Fruit fly (Drosophila melanogaster) whole organism, pupa: Measurements from ENCODE around the gene mab-21.

Source experiments
- CG10348 ChIP-seq: fragments of 200-800 bp; sonication (Bioruptor generic); IDR thresholded peaks from 2 replicates; pipeline ENCODE4 v1.3.6; 2022; ENCODE audit warnings: missing biosample characterization, missing genetic modification characterization
- CG12605 ChIP-seq: fragments of 200-800 bp; sonication (Bioruptor generic); IDR thresholded peaks from 2 replicates; pipeline ENCODE4 v1.3.6; 2022; ENCODE audit warnings: missing biosample characterization, missing genetic modification characterization
- CG13204 ChIP-seq: fragments of 200-800 bp; sonication (Bioruptor generic); optimal IDR thresholded peaks from 2 replicates; lab custom pipeline; 2018; ENCODE audit warnings: missing biosample characterization, mild to moderate bottlenecking, missing genetic modification characterization, moderate library complexity
- CG14655 ChIP-seq: fragments of 200-800 bp; sonication (Bioruptor generic); optimal IDR thresholded peaks from 3 replicates; lab custom pipeline; 2017; ENCODE audit warnings: mild to moderate bottlenecking, missing biosample characterization, missing genetic modification reagents, missing genetic modification characterization
- CG15710 ChIP-seq: fragments of 200-800 bp; sonication (Bioruptor generic); optimal IDR thresholded peaks from 2 replicates; lab custom pipeline; 2018; ENCODE audit warnings: missing biosample characterization, mild to moderate bottlenecking, missing genetic modification characterization, moderate library complexity
- CG17806 ChIP-seq: fragments of 200-800 bp; sonication (Bioruptor generic); optimal IDR thresholded peaks from 2 replicates; lab custom pipeline; 2018; ENCODE audit warnings: missing biosample characterization, mild to moderate bottlenecking, missing genetic modification characterization, moderate library complexity
- CG32121 ChIP-seq: fragments of 200-800 bp; sonication (Bioruptor generic); IDR thresholded peaks from 2 replicates; pipeline ENCODE4 v1.3.6; 2022; ENCODE audit warnings: missing biosample characterization, missing genetic modification characterization
- CG34367 ChIP-seq: fragments of 200-800 bp; sonication (Bioruptor generic); optimal IDR thresholded peaks from 2 replicates; lab custom pipeline; 2018; ENCODE audit warnings: missing biosample characterization, mild to moderate bottlenecking, missing genetic modification characterization
- CG4496 ChIP-seq: fragments of 200-800 bp; sonication (Bioruptor generic); IDR thresholded peaks from 3 replicates; pipeline ENCODE4 v1.3.6; 2022; ENCODE audit warnings: missing biosample characterization, missing genetic modification characterization
- CG8159 ChIP-seq: fragments of 200-800 bp; sonication (Bioruptor generic); optimal IDR thresholded peaks from 3 replicates; lab custom pipeline; 2018; ENCODE audit warnings: missing biosample characterization, mild to moderate bottlenecking, missing genetic modification characterization, moderate library complexity
- CG8301 ChIP-seq: fragments of 200-800 bp; sonication (Bioruptor generic); optimal IDR thresholded peaks from 2 replicates; lab custom pipeline; 2018; ENCODE audit warnings: missing biosample characterization, mild to moderate bottlenecking, missing genetic modification characterization
- CG9948 ChIP-seq: fragments of 200-800 bp; sonication (Bioruptor generic); optimal IDR thresholded peaks from 2 replicates; lab custom pipeline; 2018; ENCODE audit warnings: missing biosample characterization, mild to moderate bottlenecking, missing genetic modification characterization, moderate library complexity
- D1 ChIP-seq: fragments of 200-800 bp; sonication (Bioruptor generic); optimal IDR thresholded peaks from 2 replicates; lab custom pipeline; 2018; ENCODE audit warnings: missing biosample characterization, mild to moderate bottlenecking, missing genetic modification characterization, moderate library complexity
- EcR ChIP-seq: fragments of 200-800 bp; sonication (Bioruptor generic); optimal IDR thresholded peaks from 3 replicates; lab custom pipeline; 2019; ENCODE audit warnings: missing biosample characterization, missing genetic modification characterization, mild to moderate bottlenecking, moderate library complexity, missing genetic modification reagents
- Ets98B ChIP-seq: fragments of 200-800 bp; sonication (Bioruptor generic); IDR thresholded peaks from 2 replicates; pipeline ENCODE4 v1.3.6; 2022; ENCODE audit warnings: missing biosample characterization, missing genetic modification characterization
- Pif1A ChIP-seq: fragments of 200-800 bp; sonication (Bioruptor generic); optimal IDR thresholded peaks from 3 replicates; lab custom pipeline; 2016; ENCODE audit warnings: missing biosample characterization, missing genetic modification characterization
- Pif1B ChIP-seq: fragments of 200-800 bp; sonication (Bioruptor generic); optimal IDR thresholded peaks from 3 replicates; lab custom pipeline; 2016; ENCODE audit warnings: missing biosample characterization, missing genetic modification characterization
- Snoo ChIP-seq: fragments of 200-800 bp; sonication (Bioruptor generic); optimal IDR thresholded peaks from 3 replicates; lab custom pipeline; 2017; ENCODE audit warnings: missing biosample characterization, mild to moderate bottlenecking, missing genetic modification characterization, inconsistent platforms
- fd96Ca ChIP-seq: fragments of 200-800 bp; sonication (Bioruptor generic); IDR thresholded peaks from 3 replicates; pipeline ENCODE4 v1.3.6; 2022; ENCODE audit warnings: missing biosample characterization, missing genetic modification characterization
- gl ChIP-seq: fragments of 200-800 bp; sonication (Bioruptor generic); optimal IDR thresholded peaks from 2 replicates; lab custom pipeline; 2018; ENCODE audit warnings: missing biosample characterization, mild to moderate bottlenecking, missing genetic modification characterization
- rn ChIP-seq: fragments of 200-800 bp; sonication (Bioruptor generic); IDR thresholded peaks from 2 replicates; pipeline ENCODE4 v1.3.6; 2022; ENCODE audit warnings: missing biosample characterization, missing genetic modification characterization

Gene mab-21

DNA sequence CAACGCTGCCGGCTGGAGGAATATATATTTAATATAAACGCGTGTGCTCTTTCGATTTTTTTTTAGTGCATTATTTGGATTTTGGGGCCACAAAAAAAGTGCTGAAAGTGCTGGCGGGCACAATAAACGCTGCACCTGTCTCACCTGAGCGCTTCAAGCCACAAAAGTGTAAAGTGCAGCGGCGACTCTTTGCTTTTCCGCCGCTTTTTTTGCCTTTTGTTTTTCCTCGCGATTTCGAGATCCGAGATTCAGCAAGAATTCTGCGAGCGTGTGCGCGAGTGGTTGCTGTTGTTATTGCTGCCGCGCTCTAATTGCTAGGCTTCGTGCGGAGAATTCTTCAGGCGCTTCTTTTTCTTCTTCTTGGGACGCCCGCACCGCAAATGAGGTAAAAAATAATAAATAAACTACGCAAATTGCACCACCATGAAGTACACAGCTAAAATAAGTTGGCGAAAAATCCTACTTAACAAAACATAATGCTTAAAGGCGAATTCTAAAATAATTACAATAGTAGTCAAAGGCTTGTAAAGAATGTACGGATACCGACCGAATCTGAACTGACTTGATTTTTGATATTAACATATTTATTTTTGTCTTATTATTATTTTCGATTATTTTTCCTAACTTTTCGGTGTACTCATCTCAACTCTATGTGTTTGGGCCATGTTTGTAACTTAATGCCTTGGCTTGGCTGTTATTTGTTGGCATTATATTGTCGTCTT lies 38.1 kb upstream of the mab-21 start:
- TF ChIP-seq CG15710 (tag; lab: Kevin White, UChicago) (no peak), CG34367 (tag; lab: Kevin White, UChicago) (no peak), CG13204 (GFP tag; lab: Kevin White, UChicago) (peak; percentile 20), fd96Ca (GFP tag; lab: Robert Waterston, UW) (no peak), D1 (tag; lab: Kevin White, UChicago) (peak; percentile 21), CG32121 (no peak), EcR (GFP tag; lab: Kevin White, UChicago) (no peak), Ets98B (0 out of 2 replicates have a peak, but pooled peaks have one; percentile 8), Snoo (tag; lab: Kevin White, UChicago) (no peak), CG14655 (GFP tag; lab: Kevin White, UChicago) (peak; percentile 53), CG9948 (tag; lab: Kevin White, UChicago) (peak; percentile 11), rn (GFP tag; lab: Robert Waterston, UW) (no peak), gl (no peak), CG10348 (GFP tag; lab: Robert Waterston, UW) (no peak), CG4496 (GFP tag; lab: Robert Waterston, UW) (peak; percentile 42; the same call in 1 of the 3 replicates), CG8159 (no peak), CG17806 (tag; lab: Kevin White, UChicago) (peak; percentile 7), Pif1A (GFP tag; lab: Kevin White, UChicago) (no peak), CG8301 (tag; lab: Kevin White, UChicago) (peak; percentile 9), Pif1B (GFP tag; lab: Kevin White, UChicago) (no peak), CG12605 (GFP tag; lab: Robert Waterston, UW) (no peak)
- TF ChIP-seq, all 21 proteins: peak for 8

DNA sequence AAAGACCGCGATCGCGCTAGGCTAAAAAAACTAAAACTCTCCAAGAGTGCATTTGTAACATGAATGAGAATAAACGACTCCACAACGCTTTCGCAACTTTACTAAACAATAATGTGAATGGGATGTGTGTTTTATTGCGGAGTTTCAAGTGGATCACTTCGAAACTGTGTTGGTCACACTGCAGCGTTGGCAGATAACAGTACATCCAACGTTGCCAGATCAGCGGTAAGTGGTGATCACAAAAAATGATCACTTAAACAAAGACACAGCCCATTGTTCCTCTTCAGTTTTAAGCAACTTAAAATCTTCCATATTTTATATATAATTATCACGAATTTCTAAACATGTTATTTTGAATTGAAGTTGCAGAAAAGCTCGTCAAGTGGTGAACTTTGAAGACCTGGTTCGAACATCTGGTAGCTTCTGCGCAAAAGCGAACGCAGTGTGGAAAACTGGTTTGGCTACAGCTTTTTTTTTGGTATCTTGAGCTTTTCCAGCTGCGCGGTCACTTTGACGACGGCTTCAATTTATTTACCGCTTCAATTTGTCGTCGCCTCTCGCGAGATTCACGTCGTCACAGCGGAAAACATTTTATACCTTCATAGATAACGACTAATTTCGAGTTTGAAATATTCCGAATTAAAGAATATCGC lies 37.4 kb upstream of the mab-21 start, which contains the start of gene CG5921:
Gene CG5921 (plus strand): TSS at position 547 of the 653 bp plus-strand sequence.
- no peak for TF ChIP-seq Ets98B
- TF ChIP-seq CG17806 (tag; lab: Kevin White, UChicago) = no peak
- no peak for TF ChIP-seq CG8159
- no peak for TF ChIP-seq Snoo (tag; lab: Kevin White, UChicago)
- no peak for TF ChIP-seq CG9948 (tag; lab: Kevin White, UChicago)

DNA sequence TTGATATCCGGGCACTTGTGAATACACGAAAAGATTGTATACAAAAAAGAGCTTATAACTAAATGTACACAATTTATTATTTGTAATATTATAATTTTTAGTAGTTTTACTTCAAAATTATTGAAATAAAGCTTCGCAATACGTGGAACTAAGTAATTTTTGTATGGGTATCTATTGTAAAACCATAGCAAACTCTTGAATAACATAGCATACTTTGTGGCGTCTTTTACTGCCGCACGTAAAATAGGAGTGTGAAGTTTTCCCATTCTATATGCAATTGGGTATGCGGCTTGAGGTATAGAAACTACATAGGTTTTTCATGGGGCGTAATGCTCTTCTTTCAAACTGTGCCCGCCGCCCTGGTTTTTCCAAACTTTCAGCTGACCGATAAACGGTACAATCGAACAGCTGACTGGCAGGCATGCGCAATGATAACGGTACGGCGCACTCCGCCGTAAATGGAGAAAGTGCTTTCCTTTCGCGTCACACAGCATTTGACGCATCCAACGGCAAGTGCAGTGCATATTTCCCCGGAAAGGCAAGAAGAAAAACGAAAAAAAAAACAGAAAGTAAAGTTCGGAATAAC lies 26.5 kb upstream of the mab-21 start, which contains the start of gene CG5937:
Gene CG5937 (plus strand): TSS at position 575 of the 586 bp plus-strand sequence.
- TF ChIP-seq CG12605 (GFP tag; lab: Robert Waterston, UW) (no peak), CG8159 (peak; percentile 2), CG13204 (GFP tag; lab: Kevin White, UChicago) (no peak), CG34367 (tag; lab: Kevin White, UChicago) (no peak), CG9948 (tag; lab: Kevin White, UChicago) (no peak), CG32121 (no peak), fd96Ca (GFP tag; lab: Robert Waterston, UW) (no peak), Pif1B (GFP tag; lab: Kevin White, UChicago) (no peak), CG4496 (GFP tag; lab: Robert Waterston, UW) (no peak), Snoo (tag; lab: Kevin White, UChicago) (no peak), Ets98B (no peak), CG14655 (GFP tag; lab: Kevin White, UChicago) (peak; percentile 14), gl (no peak)
- TF ChIP-seq, all 21 proteins: peak for 2

DNA sequence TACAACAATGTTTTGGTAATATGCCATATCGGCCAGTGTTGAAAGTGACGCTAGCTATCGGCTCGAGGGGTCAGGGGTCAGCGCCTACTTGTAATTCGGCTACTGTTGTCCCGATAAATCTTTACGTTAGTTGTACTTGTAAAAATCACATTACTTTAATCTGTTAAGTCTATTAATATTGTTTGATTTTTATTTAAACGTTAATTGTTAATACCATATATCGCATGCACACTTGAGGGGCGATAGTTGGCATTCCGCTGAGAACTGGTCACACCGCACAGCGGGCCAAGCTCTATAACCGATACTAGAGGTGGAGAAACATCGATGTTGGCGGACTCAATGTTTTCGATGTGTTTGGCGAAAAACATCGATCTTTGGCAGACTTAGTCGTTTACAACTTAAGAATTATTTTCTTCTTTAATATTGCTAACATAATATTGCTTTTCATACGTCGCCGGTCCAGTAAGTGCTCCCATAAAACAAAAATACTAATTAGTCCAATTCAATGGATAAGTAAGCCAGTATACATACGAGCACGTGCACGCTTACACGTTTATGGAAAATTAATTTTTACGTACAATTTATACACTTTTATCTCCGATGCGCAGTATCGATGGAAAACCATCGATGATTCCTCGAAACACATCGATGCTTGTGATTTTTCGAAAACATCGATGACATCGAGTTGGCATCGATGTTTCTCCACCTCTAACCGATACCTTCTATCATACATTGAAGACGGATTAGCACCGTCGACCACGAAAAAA lies 24.4 kb upstream of the mab-21 start, which contains the start of the genes rux and MCTS1:
Gene rux (minus strand): TSS at position 621 of the 767 bp plus-strand sequence.
Gene MCTS1 (plus strand): TSS at position 713 of the 767 bp plus-strand sequence.
- TF ChIP-seq CG8159 = peak; percentile 8
- no peak for TF ChIP-seq CG17806 (tag; lab: Kevin White, UChicago)
- TF ChIP-seq EcR (GFP tag; lab: Kevin White, UChicago) = no peak
- TF ChIP-seq rn (GFP tag; lab: Robert Waterston, UW) = no peak
- no peak for TF ChIP-seq D1 (tag; lab: Kevin White, UChicago)
- TF ChIP-seq CG14655 (GFP tag; lab: Kevin White, UChicago) = peak; percentile 21
- peak; percentile 30; the same call in 1 of the 3 replicates for TF ChIP-seq fd96Ca (GFP tag; lab: Robert Waterston, UW)
- TF ChIP-seq, all 21 proteins: peak for 3

DNA sequence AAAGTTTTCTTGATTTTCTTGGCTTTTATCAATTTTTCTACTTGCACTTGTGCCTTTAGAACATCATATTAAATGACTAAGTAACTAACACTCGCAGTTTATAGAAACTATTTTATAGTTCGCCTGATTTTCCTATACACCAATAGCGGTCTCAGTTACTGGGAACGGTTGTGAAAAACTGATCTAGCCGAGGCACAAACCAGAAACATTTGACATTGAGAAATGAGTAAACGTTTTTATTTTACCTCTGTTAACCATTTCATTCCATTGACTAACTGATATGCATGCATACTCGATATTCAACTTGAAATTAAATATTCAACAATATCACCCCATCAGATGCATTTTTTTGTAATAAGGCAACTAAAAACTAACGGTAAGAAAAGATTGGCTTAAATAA lies 22.4 kb upstream of the mab-21 start:
- TF ChIP-seq CG4496 (GFP tag; lab: Robert Waterston, UW) (0 out of 3 replicates have a peak, but pooled peaks have one; percentile 31), rn (GFP tag; lab: Robert Waterston, UW) (no peak)
- TF ChIP-seq, all 21 proteins: peak for 1
